Fruit fly (Drosophila melanogaster) whole organism, embryonic: ENCODE measurements around the gene CG6296.
A peak's percentile ranks its signal among the peaks of the same experiment; 100 is the strongest.

Experiments
- Bteb2 ChIP-seq: fragments of 200-800 bp; sonication (Bioruptor generic); optimal IDR thresholded peaks from 2 replicates; lab custom pipeline; 2016; ENCODE audit warnings: missing biosample characterization, missing genetic modification characterization
- CG10147 ChIP-seq: fragments of 200-800 bp; sonication (Bioruptor generic); optimal IDR thresholded peaks from 2 replicates; lab custom pipeline; 2019; ENCODE audit warnings: missing biosample characterization, mild to moderate bottlenecking, missing genetic modification characterization, moderate library complexity
- CG10654 ChIP-seq: fragments of 200-800 bp; sonication (Bioruptor generic); optimal IDR thresholded peaks from 2 replicates; lab custom pipeline; 2016; ENCODE audit warnings: missing biosample characterization, missing genetic modification characterization
- CG11093 ChIP-seq: fragments of 200-800 bp; sonication (Bioruptor generic); IDR thresholded peaks from 3 replicates; pipeline ENCODE4 v1.3.6; 2022; ENCODE audit warnings: missing biosample characterization, missing genetic modification characterization
- CG12155 ChIP-seq: fragments of 200-800 bp; sonication (Bioruptor generic); optimal IDR thresholded peaks from 3 replicates; lab custom pipeline; 2016; ENCODE audit warnings: missing biosample characterization, missing genetic modification characterization
- CG12391 ChIP-seq: fragments of 200-800 bp; sonication (Bioruptor generic); optimal IDR thresholded peaks from 3 replicates; lab custom pipeline; 2018; ENCODE audit warnings: missing biosample characterization, mild to moderate bottlenecking, missing genetic modification characterization, moderate library complexity
- CG15601 ChIP-seq: fragments of 200-800 bp; sonication (Bioruptor generic); optimal IDR thresholded peaks from 3 replicates; lab custom pipeline; 2019; ENCODE audit warnings: missing biosample characterization, mild to moderate bottlenecking, missing genetic modification characterization, moderate library complexity
- CG2678 ChIP-seq: fragments of 200-800 bp; sonication (Bioruptor generic); optimal IDR thresholded peaks from 3 replicates; lab custom pipeline; 2019; ENCODE audit warnings: missing biosample characterization, mild to moderate bottlenecking, missing genetic modification characterization, moderate library complexity
- CG4360 ChIP-seq: fragments of 200-800 bp; sonication (Bioruptor generic); IDR thresholded peaks from 2 replicates; pipeline ENCODE4 v1.3.6; 2022; ENCODE audit warnings: missing biosample characterization, missing genetic modification characterization
- CG4854 ChIP-seq: fragments of 200-800 bp; sonication (Bioruptor generic); optimal IDR thresholded peaks from 2 replicates; lab custom pipeline; 2016; ENCODE audit warnings: missing biosample characterization, missing genetic modification characterization, inconsistent platforms
- CG6854 ChIP-seq: fragments of 200-800 bp; sonication (Bioruptor generic); optimal IDR thresholded peaks from 3 replicates; lab custom pipeline; 2017; ENCODE audit warnings: missing biosample characterization, mild to moderate bottlenecking, missing genetic modification characterization
- CG9437 ChIP-seq: fragments of 200-800 bp; sonication (Bioruptor generic); optimal IDR thresholded peaks from 2 replicates; lab custom pipeline; 2018; ENCODE audit warnings: missing biosample characterization, mild to moderate bottlenecking, missing genetic modification characterization
- CG9727 ChIP-seq: fragments of 200-800 bp; sonication (Bioruptor generic); optimal IDR thresholded peaks from 3 replicates; lab custom pipeline; 2017; ENCODE audit warnings: missing biosample characterization, mild to moderate bottlenecking, missing genetic modification characterization
- Camta ChIP-seq: fragments of 200-800 bp; sonication (Bioruptor generic); optimal IDR thresholded peaks from 2 replicates; lab custom pipeline; 2016; ENCODE audit warnings: missing biosample characterization, missing genetic modification characterization
- CkIIα-i1 ChIP-seq: fragments of 200-800 bp; sonication (Bioruptor generic); IDR thresholded peaks from 2 replicates; pipeline ENCODE4 v1.3.6; 2022; ENCODE audit warnings: missing biosample characterization, missing genetic modification characterization
- D19B ChIP-seq: fragments of 200-800 bp; sonication (Bioruptor generic); optimal IDR thresholded peaks from 2 replicates; lab custom pipeline; 2017; ENCODE audit warnings: missing biosample characterization, mild to moderate bottlenecking, missing genetic modification characterization
- Dfd ChIP-seq, 2 experiments: fragments of >200 bp; optimal IDR thresholded peaks; 2 replicates each; lab custom pipeline; 2017; ENCODE audit warnings: missing biosample characterization in 2 of 2, missing genetic modification characterization in 2 of 2
- E2f2 ChIP-seq: fragments of 200-800 bp; sonication (Bioruptor generic); IDR thresholded peaks from 2 replicates; pipeline ENCODE4 v1.3.6; 2022; ENCODE audit warnings: missing biosample characterization, missing genetic modification characterization
- ERR ChIP-seq: fragments of 200-800 bp; sonication (Bioruptor generic); optimal IDR thresholded peaks from 2 replicates; lab custom pipeline; 2016; ENCODE audit warnings: missing biosample characterization, missing genetic modification characterization
- GATAe ChIP-seq: fragments of 200-800 bp; sonication (Bioruptor generic); conservative IDR thresholded peaks from 2 replicates; pipeline ENCODE4 v1.3.6; 2022; ENCODE audit warnings: missing biosample characterization, missing genetic modification characterization
- Gsc ChIP-seq: fragments of 200-800 bp; sonication (Bioruptor generic); IDR thresholded peaks from 2 replicates; pipeline ENCODE4 v1.3.6; 2022; ENCODE audit warnings: missing biosample characterization, missing genetic modification characterization
- HLH3B ChIP-seq: fragments of 200-800 bp; sonication (Bioruptor generic); IDR thresholded peaks from 2 replicates; pipeline ENCODE4 v1.3.6; 2022; ENCODE audit warnings: missing biosample characterization, missing genetic modification characterization
- HLH4C ChIP-seq: fragments of 200-800 bp; sonication (Bioruptor generic); IDR thresholded peaks from 3 replicates; pipeline ENCODE4 v1.3.6; 2022; ENCODE audit warnings: missing biosample characterization, missing genetic modification characterization; ENCODE audit not compliant: partially characterized antibody
- Hmr ChIP-seq: fragments of 200-800 bp; sonication (Bioruptor generic); optimal IDR thresholded peaks from 3 replicates; lab custom pipeline; 2017; ENCODE audit warnings: mild to moderate bottlenecking, missing biosample characterization, missing genetic modification reagents, missing genetic modification characterization
- Hr51 ChIP-seq, 2 experiments: fragments of 200-800 bp; sonication (Bioruptor generic); optimal IDR thresholded peaks; 2 replicates in 1 of 2; 3 replicates in 1 of 2; lab custom pipeline; 2016 to 2018; ENCODE audit warnings: missing biosample characterization in 2 of 2, missing genetic modification characterization in 2 of 2, mild to moderate bottlenecking in 1 of 2, moderate library complexity in 1 of 2
- Ravus ChIP-seq: fragments of 200-800 bp; sonication (Bioruptor generic); IDR thresholded peaks from 2 replicates; pipeline ENCODE4 v1.3.6; 2022; ENCODE audit warnings: missing biosample characterization, missing genetic modification characterization
- Ssrp ChIP-seq: fragments of 200-800 bp; sonication (Bioruptor generic); optimal IDR thresholded peaks from 2 replicates; lab custom pipeline; 2018; ENCODE audit warnings: missing biosample characterization, mild to moderate bottlenecking, missing genetic modification characterization, moderate library complexity
- Stat92E ChIP-seq, 3 experiments: fragments of >200 bp in 2 of 3; fragments of 200-800 bp in 1 of 3; sonication (Bioruptor generic) in 1 of 3; optimal IDR thresholded peaks; 2 replicates each; lab custom pipeline; 2017 to 2019; ENCODE audit warnings: missing biosample characterization in 3 of 3, missing genetic modification characterization in 3 of 3, mild to moderate bottlenecking in 1 of 3, moderate library complexity in 1 of 3
- Usf ChIP-seq: fragments of 200-800 bp; sonication (Bioruptor generic); optimal IDR thresholded peaks from 2 replicates; lab custom pipeline; 2017; ENCODE audit warnings: missing genotype, missing biosample characterization, missing genetic modification characterization
- Xbp1 ChIP-seq: fragments of 200-800 bp; sonication (Bioruptor generic); optimal IDR thresholded peaks from 3 replicates; lab custom pipeline; 2016; ENCODE audit warnings: missing biosample characterization, mild to moderate bottlenecking, missing genetic modification characterization
- ab ChIP-seq: fragments of 200-800 bp; sonication (Bioruptor generic); optimal IDR thresholded peaks from 2 replicates; lab custom pipeline; 2016; ENCODE audit warnings: missing biosample characterization, missing genetic modification characterization
- ap ChIP-seq: fragments of 200-800 bp; sonication (Bioruptor generic); IDR thresholded peaks from 2 replicates; pipeline ENCODE4 v1.3.6; 2022; ENCODE audit warnings: missing biosample characterization, missing genetic modification characterization
- disco-r ChIP-seq: fragments of 200-800 bp; sonication (Bioruptor generic); optimal IDR thresholded peaks from 2 replicates; lab custom pipeline; 2016; ENCODE audit warnings: missing biosample characterization, missing genetic modification characterization
- dmrt11E ChIP-seq: fragments of 200-800 bp; sonication (Bioruptor generic); optimal IDR thresholded peaks from 3 replicates; lab custom pipeline; 2018; ENCODE audit warnings: missing biosample characterization, mild to moderate bottlenecking, missing genetic modification characterization, moderate library complexity
- gsb-n ChIP-seq: fragments of 200-800 bp; sonication (Bioruptor generic); optimal IDR thresholded peaks from 3 replicates; lab custom pipeline; 2018; ENCODE audit warnings: missing biosample characterization, mild to moderate bottlenecking, missing genetic modification characterization
- hb ChIP-seq: fragments of 200-800 bp; sonication (Bioruptor generic); IDR thresholded peaks from 3 replicates; pipeline ENCODE4 v1.3.6; 2022; ENCODE audit warnings: missing biosample characterization, missing genetic modification characterization; ENCODE audit not compliant: partially characterized antibody
- jumu ChIP-seq: fragments of 200-800 bp; sonication (Bioruptor generic); optimal IDR thresholded peaks from 3 replicates; lab custom pipeline; 2016; ENCODE audit warnings: missing biosample characterization, missing genetic modification characterization
- kni ChIP-seq: fragments of 200-800 bp; sonication (Bioruptor generic); optimal IDR thresholded peaks from 3 replicates; lab custom pipeline; 2017; ENCODE audit warnings: mild to moderate bottlenecking, missing biosample characterization, missing genetic modification reagents, missing genetic modification characterization
- luna ChIP-seq: fragments of 200-800 bp; sonication (Bioruptor generic); optimal IDR thresholded peaks from 2 replicates; lab custom pipeline; 2016; ENCODE audit warnings: missing biosample characterization, missing genetic modification characterization
- onecut ChIP-seq: fragments of 200-800 bp; sonication (Bioruptor generic); IDR thresholded peaks from 2 replicates; pipeline ENCODE4 v1.3.6; 2022; ENCODE audit warnings: missing biosample characterization, missing genetic modification characterization
- pfk ChIP-seq: fragments of 200-800 bp; sonication (Bioruptor generic); optimal IDR thresholded peaks from 2 replicates; lab custom pipeline; 2018; ENCODE audit warnings: missing biosample characterization, mild to moderate bottlenecking, missing genetic modification characterization, moderate library complexity
- phol ChIP-seq: fragments of 200-800 bp; sonication (Bioruptor generic); optimal IDR thresholded peaks from 3 replicates; lab custom pipeline; 2018; ENCODE audit warnings: missing biosample characterization, mild to moderate bottlenecking, missing genetic modification characterization, moderate library complexity
- pros ChIP-seq: fragments of 200-800 bp; sonication (Bioruptor generic); optimal IDR thresholded peaks from 3 replicates; lab custom pipeline; 2019; ENCODE audit warnings: missing biosample characterization, mild to moderate bottlenecking, missing genetic modification characterization, moderate library complexity
- psq ChIP-seq: fragments of 200-800 bp; sonication (Bioruptor generic); optimal IDR thresholded peaks from 2 replicates; lab custom pipeline; 2017; ENCODE audit warnings: missing biosample characterization, missing genetic modification characterization
- pum ChIP-seq: fragments of 200-800 bp; sonication (Bioruptor generic); optimal IDR thresholded peaks from 2 replicates; lab custom pipeline; 2016; ENCODE audit warnings: missing biosample characterization, missing genetic modification characterization
- pzg ChIP-seq: fragments of 200-800 bp; sonication (Bioruptor generic); optimal IDR thresholded peaks from 3 replicates; lab custom pipeline; 2018; ENCODE audit warnings: missing biosample characterization, mild to moderate bottlenecking, missing genetic modification characterization, moderate library complexity
- rib ChIP-seq: fragments of 200-800 bp; sonication (Bioruptor generic); IDR thresholded peaks from 2 replicates; pipeline ENCODE4 v1.3.6; 2022; ENCODE audit warnings: missing biosample characterization, missing genetic modification characterization
- sens ChIP-seq: fragments of 200-800 bp; sonication (Bioruptor generic); peaks from one replicate; lab custom pipeline; 2016; ENCODE audit warnings: missing biosample characterization, missing genetic modification characterization
- twi ChIP-seq: fragments of 200-800 bp; optimal IDR thresholded peaks from 2 replicates; lab custom pipeline; 2019; ENCODE audit warnings: missing biosample characterization, mild to moderate bottlenecking, missing genetic modification characterization, moderate library complexity
- usp ChIP-seq: fragments of >200 bp; optimal IDR thresholded peaks from 2 replicates; lab custom pipeline; 2017; ENCODE audit warnings: missing biosample characterization, missing genetic modification characterization

CG6296 gene

dm6 chr3R:26989802-26990509, 15.3 kb downstream of the CG6296 start, which contains the start of gene CG31076 (continued):
- TF ChIP-seq CG11093 (GFP tag; lab: Robert Waterston, UW) (no peak), CG6854 (no peak), Usf (GFP tag; lab: Kevin White, UChicago) (no peak), CG10654 (GFP tag; lab: Kevin White, UChicago) (no peak), Xbp1 (GFP tag; lab: Kevin White, UChicago) (peak; percentile 11), phol (tag; lab: Kevin White, UChicago) (no peak), ap (GFP tag; lab: Robert Waterston, UW) (no peak), Ravus (no peak), Gsc (GFP tag; lab: Robert Waterston, UW) (no peak), sens (GFP tag; lab: Kevin White, UChicago) (peak; percentile 90), CG10147 (GFP tag; lab: Kevin White, UChicago) (no peak), jumu (no peak), CG15601 (tag; lab: Kevin White, UChicago) (no peak), CG4360 (GFP tag; lab: Robert Waterston, UW) (no peak), kni (no peak), onecut (GFP tag; lab: Robert Waterston, UW) (no peak), disco-r (GFP tag; lab: Kevin White, UChicago) (no peak), Ssrp (tag; lab: Kevin White, UChicago) (no peak), CG9727 (GFP tag; lab: Kevin White, UChicago) (no peak), Camta (GFP tag; lab: Kevin White, UChicago) (peak; percentile 14), pros (no peak), gsb-n (tag; lab: Kevin White, UChicago) (no peak), D19B (GFP tag; lab: Kevin White, UChicago) (peak; percentile 92), dmrt11E (tag; lab: Kevin White, UChicago) (no peak), Bteb2 (GFP tag; lab: Kevin White, UChicago) (no peak), HLH3B (GFP tag; lab: Robert Waterston, UW) (peak; percentile 42), luna (no peak), pum (GFP tag; lab: Kevin White, UChicago) (no peak), psq (GFP tag; lab: Kevin White, UChicago) (no peak), hb (no peak), E2f2 (GFP tag; lab: Robert Waterston, UW) (no peak), ab (GFP tag; lab: Kevin White, UChicago) (no peak), CG12391 (tag; lab: Kevin White, UChicago) (no peak), rib (GFP tag; lab: Robert Waterston, UW) (no peak), GATAe (GFP tag; lab: Robert Waterston, UW) (peak; percentile 71), CkIIα-i1 (GFP tag; lab: Robert Waterston, UW) (no peak), HLH4C (no peak), CG9437 (GFP tag; lab: Kevin White, UChicago) (peak; percentile 14), CG4854 (GFP tag; lab: Kevin White, UChicago) (no peak), ERR (no peak), Dfd (GFP tag; optimal IDR thresholded peaks at IDR 0.05; lab: Kevin White, UChicago) (no peak), pfk (GFP tag; lab: Kevin White, UChicago) (no peak), Stat92E (GFP tag; optimal IDR thresholded peaks at IDR 0.05; lab: Kevin White, UChicago) (no peak), CG2678 (tag; lab: Kevin White, UChicago) (peak; percentile 70), CG12155 (GFP tag; lab: Kevin White, UChicago) (no peak), pzg (GFP tag; lab: Kevin White, UChicago) (no peak), twi (tag; lab: Kevin White, UChicago) (no peak), Hr51 (GFP tag; optimal IDR thresholded peaks at IDR 0.05; lab: Kevin White, UChicago) (peak in 1 of 2 experiments; percentile 63), Hmr (GFP tag; lab: Kevin White, UChicago) (peak; percentile 18), usp (GFP tag; lab: Kevin White, UChicago) (no peak)
